Worm (Caenorhabditis elegans): ENCODE data around the gene otpl-3.

- TF ChIP-seq nhr-76 (tag; optimal IDR thresholded peaks at IDR 0.05) = no peak
- TF ChIP-seq unc-39 (tag; optimal IDR thresholded peaks at IDR 0.05) = no peak
- no peak for TF ChIP-seq skn-1 (tag; optimal IDR thresholded peaks at IDR 0.05)
- TF ChIP-seq aly-2 (tag; optimal IDR thresholded peaks at IDR 0.05) = no peak
- peak; percentile 69 for TF ChIP-seq pqm-1 (tag; optimal IDR thresholded peaks at IDR 0.05)
- TF ChIP-seq fkh-10 (GFP tag; optimal IDR thresholded peaks at IDR 0.05) = no peak
- no peak for TF ChIP-seq nhr-11 (tag; optimal IDR thresholded peaks at IDR 0.05)
- no peak for TF ChIP-seq nhr-77 (tag; optimal IDR thresholded peaks at IDR 0.05)
These were observed at the start of gene otpl-3 for ce11 chrX:6924461-6924860.
